Fruit fly (Drosophila melanogaster) whole organism, embryonic: ENCODE data around the gene CG34384.

Experiments
- Blimp-1 ChIP-seq: fragments of 200-800 bp; sonication (Bioruptor generic); optimal IDR thresholded peaks from 3 replicates; lab custom pipeline; 2018; ENCODE audit warnings: missing biosample characterization, missing genetic modification characterization, mild to moderate bottlenecking, moderate library complexity, missing genetic modification reagents
- CG10147 ChIP-seq: fragments of 200-800 bp; sonication (Bioruptor generic); optimal IDR thresholded peaks from 2 replicates; lab custom pipeline; 2019; ENCODE audit warnings: missing biosample characterization, mild to moderate bottlenecking, missing genetic modification characterization, moderate library complexity
- CG1024 ChIP-seq: fragments of 200-800 bp; sonication (Bioruptor generic); IDR thresholded peaks from 2 replicates; pipeline ENCODE4 v1.3.6; 2022; ENCODE audit warnings: missing biosample characterization, missing genetic modification characterization
- CG10267 ChIP-seq: fragments of 200-800 bp; sonication (Bioruptor generic); optimal IDR thresholded peaks from 2 replicates; lab custom pipeline; 2018; ENCODE audit warnings: missing biosample characterization, mild to moderate bottlenecking, missing genetic modification characterization, moderate library complexity
- CG10543 ChIP-seq: fragments of 200-800 bp; sonication (Bioruptor generic); optimal IDR thresholded peaks from 3 replicates; lab custom pipeline; 2017; ENCODE audit warnings: missing biosample characterization, mild to moderate bottlenecking, missing genetic modification characterization, moderate library complexity
- CG11085 ChIP-seq: fragments of 200-800 bp; sonication (Bioruptor generic); IDR thresholded peaks from 2 replicates; pipeline ENCODE4 v1.3.6; 2022; ENCODE audit warnings: missing biosample characterization, missing genetic modification characterization
- CG12104 ChIP-seq: fragments of 200-800 bp; sonication (Bioruptor generic); optimal IDR thresholded peaks from 3 replicates; lab custom pipeline; 2016; ENCODE audit warnings: missing biosample characterization, missing genetic modification characterization
- CG12769 ChIP-seq: fragments of 200-800 bp; sonication (Bioruptor generic); optimal IDR thresholded peaks from 2 replicates; lab custom pipeline; 2019; ENCODE audit warnings: missing biosample characterization, mild to moderate bottlenecking, missing genetic modification characterization, moderate library complexity
- CG13123 ChIP-seq: fragments of 200-800 bp; sonication (Bioruptor generic); optimal IDR thresholded peaks from 2 replicates; lab custom pipeline; 2016; ENCODE audit warnings: missing biosample characterization, missing genetic modification characterization
- CG17568 ChIP-seq: fragments of 200-800 bp; sonication (Bioruptor generic); optimal IDR thresholded peaks from 2 replicates; lab custom pipeline; 2018; ENCODE audit warnings: missing biosample characterization, mild to moderate bottlenecking, missing genetic modification characterization, moderate library complexity
- CG2120 ChIP-seq: fragments of 200-800 bp; sonication (Bioruptor generic); optimal IDR thresholded peaks from 3 replicates; lab custom pipeline; 2016; ENCODE audit warnings: missing biosample characterization, missing genetic modification characterization
- CG2202 ChIP-seq: fragments of 200-800 bp; sonication (Bioruptor generic); optimal IDR thresholded peaks from 2 replicates; lab custom pipeline; 2018; ENCODE audit warnings: missing biosample characterization, mild to moderate bottlenecking, missing genetic modification characterization
- CG2889 ChIP-seq: fragments of 200-800 bp; sonication (Bioruptor generic); IDR thresholded peaks from 3 replicates; pipeline ENCODE4 v1.3.6; 2022; ENCODE audit warnings: missing biosample characterization, missing genetic modification characterization
- CG3065 ChIP-seq: fragments of 200-800 bp; sonication (Bioruptor generic); optimal IDR thresholded peaks from 2 replicates; lab custom pipeline; 2016; ENCODE audit warnings: missing biosample characterization, missing genetic modification characterization
- CG33213 ChIP-seq: fragments of 200-800 bp; sonication (Bioruptor generic); optimal IDR thresholded peaks from 3 replicates; lab custom pipeline; 2016; ENCODE audit warnings: missing biosample characterization, missing genetic modification characterization
- CG4360 ChIP-seq: fragments of 200-800 bp; sonication (Bioruptor generic); IDR thresholded peaks from 2 replicates; pipeline ENCODE4 v1.3.6; 2022; ENCODE audit warnings: missing biosample characterization, missing genetic modification characterization
- CG43689 ChIP-seq: fragments of 200-800 bp; sonication (Bioruptor generic); IDR thresholded peaks from 2 replicates; pipeline ENCODE4 v1.3.6; 2022; ENCODE audit warnings: missing biosample characterization, missing genetic modification characterization
- CG4707 ChIP-seq: fragments of 200-800 bp; sonication (Bioruptor generic); optimal IDR thresholded peaks from 2 replicates; lab custom pipeline; 2018; ENCODE audit warnings: missing biosample characterization, mild to moderate bottlenecking, missing genetic modification characterization, moderate library complexity
- CG9437 ChIP-seq: fragments of 200-800 bp; sonication (Bioruptor generic); optimal IDR thresholded peaks from 2 replicates; lab custom pipeline; 2018; ENCODE audit warnings: missing biosample characterization, mild to moderate bottlenecking, missing genetic modification characterization
- CG9727 ChIP-seq: fragments of 200-800 bp; sonication (Bioruptor generic); optimal IDR thresholded peaks from 3 replicates; lab custom pipeline; 2017; ENCODE audit warnings: missing biosample characterization, mild to moderate bottlenecking, missing genetic modification characterization
- Dbx ChIP-seq: fragments of 200-800 bp; sonication (Bioruptor generic); IDR thresholded peaks from 3 replicates; pipeline ENCODE4 v1.3.6; 2022; ENCODE audit warnings: missing biosample characterization, missing genetic modification characterization
- Dp ChIP-seq: fragments of 200-800 bp; sonication (Bioruptor generic); optimal IDR thresholded peaks from 2 replicates; lab custom pipeline; 2018; ENCODE audit warnings: missing biosample characterization, mild to moderate bottlenecking, missing genetic modification characterization, moderate library complexity
- Drgx ChIP-seq: fragments of 200-800 bp; sonication (Bioruptor generic); IDR thresholded peaks from 2 replicates; pipeline ENCODE4 v1.3.6; 2022; ENCODE audit warnings: missing biosample characterization, missing genetic modification characterization
- Hr51 ChIP-seq, 2 experiments: fragments of 200-800 bp; sonication (Bioruptor generic); optimal IDR thresholded peaks; 2 replicates in 1 of 2; 3 replicates in 1 of 2; lab custom pipeline; 2016 to 2018; ENCODE audit warnings: missing biosample characterization in 2 of 2, missing genetic modification characterization in 2 of 2, mild to moderate bottlenecking in 1 of 2, moderate library complexity in 1 of 2
- Lhr ChIP-seq: fragments of 200-800 bp; sonication (Bioruptor generic); optimal IDR thresholded peaks from 3 replicates; lab custom pipeline; 2017; ENCODE audit warnings: mild to moderate bottlenecking, missing biosample characterization, missing genetic modification reagents, missing genetic modification characterization
- Lim3 ChIP-seq: fragments of 200-800 bp; sonication (Bioruptor generic); IDR thresholded peaks from 2 replicates; pipeline ENCODE4 v1.3.6; 2022; ENCODE audit warnings: missing biosample characterization, missing genetic modification characterization
- Lpt ChIP-seq: fragments of >200 bp; optimal IDR thresholded peaks from 2 replicates; lab custom pipeline; 2018; ENCODE audit warnings: missing biosample characterization, missing genetic modification characterization
- NFAT ChIP-seq: fragments of 200-800 bp; sonication (Bioruptor generic); IDR thresholded peaks from 2 replicates; pipeline ENCODE4 v1.3.6; 2022; ENCODE audit warnings: missing biosample characterization, missing genetic modification characterization
- Pdp1 ChIP-seq, 2 experiments: fragments of 200-800 bp; sonication (Bioruptor generic); optimal IDR thresholded peaks; 3 replicates each; lab custom pipeline; 2016; ENCODE audit warnings: missing biosample characterization in 2 of 2, missing genetic modification characterization in 2 of 2, mild to moderate bottlenecking in 1 of 2, moderate library complexity in 1 of 2
- Tbp ChIP-seq: fragments of >200 bp; optimal IDR thresholded peaks from 2 replicates; lab custom pipeline; 2018; ENCODE audit warnings: missing biosample characterization, missing genetic modification characterization
- Usf ChIP-seq: fragments of 200-800 bp; sonication (Bioruptor generic); optimal IDR thresholded peaks from 2 replicates; lab custom pipeline; 2017; ENCODE audit warnings: missing genotype, missing biosample characterization, missing genetic modification characterization
- Xbp1 ChIP-seq: fragments of 200-800 bp; sonication (Bioruptor generic); optimal IDR thresholded peaks from 3 replicates; lab custom pipeline; 2016; ENCODE audit warnings: missing biosample characterization, mild to moderate bottlenecking, missing genetic modification characterization
- ac ChIP-seq: fragments of 200-800 bp; sonication (Bioruptor generic); optimal IDR thresholded peaks from 3 replicates; lab custom pipeline; 2017; ENCODE audit warnings: missing biosample characterization, mild to moderate bottlenecking, missing genetic modification characterization
- aop ChIP-seq: fragments of 200-800 bp; sonication (Bioruptor generic); IDR thresholded peaks from 2 replicates; pipeline ENCODE4 v1.3.6; 2022; ENCODE audit warnings: missing biosample characterization, missing genetic modification characterization
- bab2 ChIP-seq: fragments of 200-800 bp; sonication (Bioruptor generic); optimal IDR thresholded peaks from 2 replicates; lab custom pipeline; 2016; ENCODE audit warnings: missing biosample characterization, missing genetic modification characterization
- cad ChIP-seq: fragments of >200 bp; optimal IDR thresholded peaks from 2 replicates; lab custom pipeline; 2017; ENCODE audit warnings: missing biosample characterization, missing genetic modification characterization
- exex ChIP-seq: fragments of 200-800 bp; sonication (Bioruptor generic); optimal IDR thresholded peaks from 4 replicates; lab custom pipeline; 2018; ENCODE audit warnings: missing biosample characterization, mild to moderate bottlenecking, missing genetic modification characterization, moderate library complexity
- fru ChIP-seq: fragments of >200 bp; optimal IDR thresholded peaks from 2 replicates; lab custom pipeline; 2017
- ftz-f1 ChIP-seq: fragments of 200-800 bp; sonication (Bioruptor generic); optimal IDR thresholded peaks from 2 replicates; lab custom pipeline; 2016; ENCODE audit warnings: missing biosample characterization, missing genetic modification characterization
- lilli ChIP-seq: fragments of 200-800 bp; sonication (Bioruptor generic); optimal IDR thresholded peaks from 3 replicates; lab custom pipeline; 2016; ENCODE audit warnings: missing biosample characterization, missing genetic modification characterization
- lola ChIP-seq, 3 experiments: fragments of >200 bp in 2 of 3; fragments of 200-800 bp in 1 of 3; sonication (Bioruptor generic) in 1 of 3; optimal IDR thresholded peaks; 2 replicates each; lab custom pipeline; 2017 to 2019; ENCODE audit warnings: missing biosample characterization in 3 of 3, missing genetic modification characterization in 3 of 3, mild to moderate bottlenecking in 1 of 3, moderate library complexity in 1 of 3
- nerfin-2 ChIP-seq: fragments of 200-800 bp; sonication (Bioruptor generic); IDR thresholded peaks from 2 replicates; pipeline ENCODE4 v1.3.6; 2022; ENCODE audit warnings: missing biosample characterization, missing genetic modification characterization; ENCODE audit not compliant: partially characterized antibody
- pum ChIP-seq: fragments of 200-800 bp; sonication (Bioruptor generic); optimal IDR thresholded peaks from 2 replicates; lab custom pipeline; 2016; ENCODE audit warnings: missing biosample characterization, missing genetic modification characterization
- so ChIP-seq: fragments of 200-800 bp; sonication (Bioruptor generic); IDR thresholded peaks from 3 replicates; pipeline ENCODE4 v1.3.6; 2022; ENCODE audit warnings: missing biosample characterization, missing genetic modification characterization
- sob ChIP-seq: fragments of 200-800 bp; sonication (Bioruptor generic); IDR thresholded peaks from 2 replicates; pipeline ENCODE4 v1.3.6; 2022; ENCODE audit warnings: missing biosample characterization, missing genetic modification characterization
- ssp ChIP-seq: fragments of 200-800 bp; sonication (Bioruptor generic); IDR thresholded peaks from 2 replicates; pipeline ENCODE4 v1.3.6; 2022; ENCODE audit warnings: missing biosample characterization, missing genetic modification characterization
- tll ChIP-seq, 2 experiments: fragments of 200-800 bp in 1 of 2; fragments of >200 bp in 1 of 2; sonication (Bioruptor generic) in 1 of 2; optimal IDR thresholded peaks; 2 replicates each; lab custom pipeline; 2017 to 2019; ENCODE audit warnings: missing biosample characterization in 2 of 2, missing genetic modification characterization in 2 of 2, mild to moderate bottlenecking in 1 of 2, moderate library complexity in 1 of 2
- unc-4 ChIP-seq: fragments of 200-800 bp; sonication (Bioruptor generic); IDR thresholded peaks from 2 replicates; pipeline ENCODE4 v1.3.6; 2022; ENCODE audit warnings: missing biosample characterization, missing genetic modification characterization; ENCODE audit not compliant: partially characterized antibody
- vnd ChIP-seq: fragments of 200-800 bp; sonication (Bioruptor generic); IDR thresholded peaks from 3 replicates; pipeline ENCODE4 v1.3.6; 2022; ENCODE audit warnings: missing biosample characterization, missing genetic modification characterization; ENCODE audit not compliant: partially characterized antibody
- yki ChIP-seq: fragments of >200 bp; optimal IDR thresholded peaks from 3 replicates; lab custom pipeline; 2018

CG34384 gene

DNA sequence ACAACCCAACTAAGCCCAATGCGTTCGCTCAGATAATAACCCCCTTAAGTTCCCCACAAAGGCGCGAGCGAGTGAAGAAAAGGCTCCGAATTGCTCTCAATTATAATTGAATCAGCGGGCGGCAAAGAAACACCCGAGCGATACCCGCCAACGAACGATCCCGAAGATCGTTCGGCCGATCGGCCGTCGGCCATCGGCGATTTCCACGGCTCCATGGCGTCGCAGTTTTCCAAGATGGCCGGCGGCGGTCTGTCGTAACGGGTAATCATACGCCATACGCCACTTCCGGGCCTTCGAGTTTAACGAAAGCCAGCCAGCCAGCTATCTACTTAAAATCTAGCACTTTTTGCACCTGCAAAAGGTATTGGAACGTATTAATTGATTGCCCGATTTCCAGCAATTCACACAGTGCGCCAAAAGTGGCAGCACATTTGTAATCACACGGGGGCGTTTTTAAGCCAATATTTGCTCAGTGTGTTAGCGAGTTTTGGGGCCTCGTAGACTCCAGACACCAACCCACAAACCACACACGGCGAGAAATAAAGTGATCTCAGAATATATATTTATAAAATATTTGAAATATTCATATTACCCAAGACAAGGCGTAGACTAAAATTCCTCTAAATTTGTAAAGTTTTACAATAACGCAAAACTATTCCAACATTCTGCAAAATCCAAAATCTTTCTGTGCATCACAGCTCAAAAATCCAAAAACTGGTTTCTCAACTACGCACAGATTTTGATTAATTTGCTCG is 78.3 kb downstream of the CG34384 start (continued):
- TF ChIP-seq Blimp-1 (GFP tag; lab: Kevin White, UChicago): no peak
- TF ChIP-seq CG2120 (GFP tag; lab: Kevin White, UChicago): peak; percentile 56
- peak in 1 of 2 experiments; percentile 15 for TF ChIP-seq Hr51 (GFP tag; optimal IDR thresholded peaks at IDR 0.05; lab: Kevin White, UChicago)
- TF ChIP-seq CG2202 (tag; lab: Kevin White, UChicago): no peak
- no peak for TF ChIP-seq Usf (GFP tag; lab: Kevin White, UChicago)
- TF ChIP-seq vnd (GFP tag; lab: Robert Waterston, UW): no peak
- no peak for TF ChIP-seq CG17568 (GFP tag; lab: Kevin White, UChicago)
- no peak for TF ChIP-seq Lim3 (GFP tag; lab: Robert Waterston, UW)
- no peak for TF ChIP-seq Xbp1
- no peak for TF ChIP-seq CG33213
- peak; percentile 46 for TF ChIP-seq CG9727
- no peak for TF ChIP-seq CG4360 (GFP tag; lab: Robert Waterston, UW)
- no peak for TF ChIP-seq ac (GFP tag; lab: Kevin White, UChicago)
- no peak for TF ChIP-seq CG4707
- TF ChIP-seq CG10147 (GFP tag; lab: Kevin White, UChicago): peak; percentile 57
- no peak for TF ChIP-seq Tbp (GFP tag; lab: Kevin White, UChicago)
- peak in 1 of 2 experiments; percentile 41 for TF ChIP-seq Pdp1 (GFP tag; optimal IDR thresholded peaks at IDR 0.05; lab: Kevin White, UChicago)
- no peak for TF ChIP-seq pum
- peak; percentile 31 for TF ChIP-seq CG12104
- no peak for TF ChIP-seq CG10267 (tag; lab: Kevin White, UChicago)
- TF ChIP-seq Dbx: peak; percentile 79
- TF ChIP-seq fru (lab: Kevin White, UChicago): no peak
- no peak for TF ChIP-seq bab2 (GFP tag; lab: Kevin White, UChicago)
- no peak for TF ChIP-seq CG2889 (GFP tag; lab: Robert Waterston, UW)
- TF ChIP-seq unc-4 (GFP tag; lab: Robert Waterston, UW): no peak
- TF ChIP-seq ssp (GFP tag; lab: Robert Waterston, UW): no peak
- TF ChIP-seq ftz-f1 (GFP tag; lab: Kevin White, UChicago): no peak
- TF ChIP-seq CG12769 (tag; lab: Kevin White, UChicago): peak; percentile 58
- no peak for TF ChIP-seq CG43689 (GFP tag; lab: Robert Waterston, UW)
- peak; percentile 72 for TF ChIP-seq NFAT (GFP tag; lab: Robert Waterston, UW)
- TF ChIP-seq nerfin-2 (GFP tag; lab: Robert Waterston, UW): no peak
- TF ChIP-seq exex (tag; lab: Kevin White, UChicago): peak; percentile 35
- peak; percentile 41 for TF ChIP-seq lilli (GFP tag; lab: Kevin White, UChicago)
- TF ChIP-seq tll (GFP tag; optimal IDR thresholded peaks at IDR 0.05; lab: Kevin White, UChicago): no peak
- TF ChIP-seq CG1024 (GFP tag; lab: Robert Waterston, UW): no peak
- no peak for TF ChIP-seq cad (GFP tag; lab: Kevin White, UChicago)
- TF ChIP-seq CG10543: peak; percentile 69
- no peak for TF ChIP-seq yki
- TF ChIP-seq Drgx (GFP tag; lab: Robert Waterston, UW): peak; percentile 82
- TF ChIP-seq aop (GFP tag; lab: Robert Waterston, UW): no peak
- TF ChIP-seq CG3065 (GFP tag; lab: Kevin White, UChicago): no peak
- no peak for TF ChIP-seq Lhr (GFP tag; lab: Kevin White, UChicago)
- TF ChIP-seq CG13123 (GFP tag; lab: Kevin White, UChicago): no peak
- peak; percentile 5 for TF ChIP-seq CG9437 (GFP tag; lab: Kevin White, UChicago)
- TF ChIP-seq CG11085 (GFP tag; lab: Robert Waterston, UW): peak; percentile 58; the same call in 1 of the 2 replicates
- no peak for TF ChIP-seq Lpt
- TF ChIP-seq sob: peak; percentile 69; the same call in 1 of the 2 replicates
- no peak for TF ChIP-seq lola (GFP tag; optimal IDR thresholded peaks at IDR 0.05; lab: Kevin White, UChicago)
- no peak for TF ChIP-seq so (GFP tag; lab: Robert Waterston, UW)
- no peak for TF ChIP-seq Dp (GFP tag; lab: Kevin White, UChicago)
